Worm (Caenorhabditis elegans): ENCODE results near the gene lias-1.

DNA sequence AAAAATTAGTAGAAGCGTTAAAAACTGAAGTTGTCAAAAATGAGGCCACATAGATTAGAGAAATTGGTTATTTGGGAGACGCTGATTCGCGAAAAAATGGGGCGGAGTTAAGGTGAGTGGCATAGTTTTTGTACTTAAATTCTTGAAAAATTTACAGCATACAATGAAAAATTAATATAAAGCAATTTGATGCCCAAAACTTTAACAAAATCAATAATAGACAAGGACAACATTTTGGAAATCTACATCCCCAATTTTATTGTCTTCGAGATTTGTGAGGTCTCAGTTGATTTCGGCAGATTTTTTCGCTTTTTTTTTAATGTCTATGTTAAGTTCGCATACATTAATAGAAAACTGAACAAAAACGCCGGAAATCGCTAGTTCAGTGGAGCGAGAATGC, 28.7 kb downstream of the lias-1 start:
- TF ChIP-seq blmp-1 (tag; optimal IDR thresholded peaks at IDR 0.05), result no peak
- TF ChIP-seq dpl-1 (GFP tag; optimal IDR thresholded peaks at IDR 0.05), result no peak
- TF ChIP-seq ces-1 (GFP tag; optimal IDR thresholded peaks at IDR 0.05), result no peak
- no peak for TF ChIP-seq sup-37 (GFP tag; optimal IDR thresholded peaks at IDR 0.05)

All from whole organism, L1 larva.